Worm (Caenorhabditis elegans): ENCODE data around the gene clec-226.

ce11 chrV:13929503-13929902 is 17.3 kb upstream of the clec-226 start, which contains the start of gene srxa-13:
- TF ChIP-seq elt-3 (tag; optimal IDR thresholded peaks at IDR 0.05), result no peak
- no peak for TF ChIP-seq unc-120 (tag; optimal IDR thresholded peaks at IDR 0.05; ENCODE audit: poor library complexity, severe bottlenecking)
- no peak for TF ChIP-seq mab-5 (tag; optimal IDR thresholded peaks at IDR 0.05)
- no peak for TF ChIP-seq M03D4.4 (tag; optimal IDR thresholded peaks at IDR 0.05)
